Fruit fly (Drosophila melanogaster) Kc167 (cell line): ENCODE measurements around the gene Svil.

Source experiments
- Myc ChIP-seq: fragments of >200 bp; optimal IDR thresholded peaks from 2 replicates; lab custom pipeline; 2017; ENCODE audit warnings: missing external identifiers
- Sin3A ChIP-seq: fragments of >200 bp; optimal IDR thresholded peaks from 2 replicates; lab custom pipeline; 2018; ENCODE audit warnings: missing external identifiers
- h ChIP-seq: fragments of >200 bp; optimal IDR thresholded peaks from 3 replicates; lab custom pipeline; 2018; ENCODE audit warnings: missing external identifiers
- insv ChIP-seq: fragments of >200 bp; optimal IDR thresholded peaks from 3 replicates; lab custom pipeline; 2018; ENCODE audit warnings: missing external identifiers
- psq ChIP-seq: fragments of >200 bp; optimal IDR thresholded peaks from 2 replicates; lab custom pipeline; 2017; ENCODE audit warnings: missing external identifiers
- ttk ChIP-seq: sonication (Bioruptor generic); optimal IDR thresholded peaks from 2 replicates; lab custom pipeline; 2017; ENCODE audit warnings: missing external identifiers

Gene Svil

dm6 chr3L:2541361-2541760 is 163.9 kb downstream of the Svil start:
- TF ChIP-seq h (lab: Kevin White, UChicago) (no peak), psq (lab: Kevin White, UChicago) (no peak), Myc (lab: Kevin White, UChicago) (no peak), insv (lab: Kevin White, UChicago) (no peak), ttk (lab: Kevin White, UChicago) (no peak), Sin3A (lab: Kevin White, UChicago) (no peak)

DNA sequence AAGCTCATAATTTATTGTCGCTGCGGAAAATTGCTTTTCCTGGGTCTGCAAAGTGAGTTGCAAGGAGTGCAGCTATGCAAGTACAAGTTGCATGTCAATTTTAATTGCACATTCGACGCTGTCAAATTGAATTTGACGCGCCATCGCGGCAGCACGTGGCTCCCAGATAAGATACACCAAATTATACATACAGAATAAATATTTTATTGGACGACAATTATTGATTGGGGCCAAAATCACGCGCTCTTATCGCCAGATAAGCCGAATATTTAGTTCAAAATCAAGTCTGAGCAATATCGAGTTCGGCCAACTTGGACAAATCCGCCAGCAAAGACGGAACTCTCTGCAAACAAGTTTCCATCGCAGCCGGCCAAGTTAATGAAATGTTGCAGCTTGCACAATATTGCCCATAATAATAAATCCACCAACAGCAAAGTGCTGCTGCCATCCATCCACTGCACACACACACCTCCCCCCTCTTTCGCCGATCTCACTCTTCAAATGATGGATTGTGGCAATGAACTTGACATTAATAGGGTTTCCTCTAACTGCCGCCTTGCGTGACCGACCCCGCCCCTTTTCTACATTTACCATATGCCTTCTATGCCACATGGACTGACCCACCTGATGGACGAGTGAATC is 167.1 kb downstream of the Svil start:
- TF ChIP-seq insv (lab: Kevin White, UChicago) (no peak), Myc (lab: Kevin White, UChicago) (no peak), Sin3A (lab: Kevin White, UChicago) (no peak)

dm6 chr3L:2545077-2545453 is 167.6 kb downstream of the Svil start:
- TF ChIP-seq psq (lab: Kevin White, UChicago) (no peak), ttk (lab: Kevin White, UChicago) (no peak), Sin3A (lab: Kevin White, UChicago) (no peak), Myc (lab: Kevin White, UChicago) (no peak), insv (lab: Kevin White, UChicago) (no peak), h (lab: Kevin White, UChicago) (no peak)

DNA sequence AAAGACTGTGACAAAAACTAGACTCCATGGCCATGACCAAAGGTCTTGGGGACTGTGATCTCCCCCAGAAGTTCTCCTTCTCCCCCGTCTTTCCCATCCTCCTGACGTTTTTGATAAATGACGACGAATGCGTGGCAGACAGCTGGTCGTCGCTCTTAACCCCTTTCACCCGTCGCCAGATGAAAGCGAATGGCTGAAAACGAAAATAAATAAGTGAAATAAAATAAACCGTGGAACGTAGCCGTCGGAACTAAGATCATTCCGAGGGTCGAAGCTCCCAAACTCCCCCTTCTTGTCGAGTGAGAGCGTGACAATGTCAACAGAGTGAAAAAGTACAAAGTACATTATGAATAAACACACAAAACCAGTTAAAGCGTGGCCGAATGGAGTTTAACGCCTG is 168.5 kb downstream of the Svil start:
- TF ChIP-seq psq (lab: Kevin White, UChicago) = no peak
- no peak for TF ChIP-seq ttk (lab: Kevin White, UChicago)
- no peak for TF ChIP-seq Sin3A (lab: Kevin White, UChicago)
- TF ChIP-seq h (lab: Kevin White, UChicago) = no peak
- no peak for TF ChIP-seq insv (lab: Kevin White, UChicago)
- no peak for TF ChIP-seq Myc (lab: Kevin White, UChicago)
